Worm (Caenorhabditis elegans): Measurements from ENCODE around the gene pals-38.

Gene pals-38

ce11 chrV:12404544-12404943 lies 42.3 kb downstream of the pals-38 start, which contains the start of gene K01D12.9:
Gene K01D12.9, minus strand, starts transcription at chrV:12404644.
- TF ChIP-seq zim-3 (tag; optimal IDR thresholded peaks at IDR 0.05) = no peak
- no peak for TF ChIP-seq ceh-40 (GFP tag; IDR thresholded peaks at IDR 0.05)
- TF ChIP-seq somi-1 (GFP tag; optimal IDR thresholded peaks at IDR 0.05) = no peak
- TF ChIP-seq ztf-3 (GFP tag; optimal IDR thresholded peaks at IDR 0.05) = no peak
- no peak for TF ChIP-seq unc-130 (GFP tag; optimal IDR thresholded peaks at IDR 0.05)
- TF ChIP-seq gei-17 (GFP tag; optimal IDR thresholded peaks at IDR 0.05) = no peak
- no peak for TF ChIP-seq Y53F4B.3 (GFP tag; IDR thresholded peaks at IDR 0.05)
- no peak for TF ChIP-seq ztf-22 (GFP tag; optimal IDR thresholded peaks at IDR 0.05)
- no peak for TF ChIP-seq tbx-9 (tag; optimal IDR thresholded peaks at IDR 0.05; ENCODE audit: borderline replicate concordance)
- TF ChIP-seq F55B11.4 (tag; optimal IDR thresholded peaks at IDR 0.05; ENCODE audit: borderline replicate concordance, insufficient read depth) = no peak
- no peak for TF ChIP-seq F57A8.1 (GFP tag; optimal IDR thresholded peaks at IDR 0.05)
- TF ChIP-seq hlh-12 (tag; optimal IDR thresholded peaks at IDR 0.05) = no peak
- TF ChIP-seq ceh-27 (GFP tag; optimal IDR thresholded peaks at IDR 0.05) = no peak
- TF ChIP-seq tbp1 (GFP tag; optimal IDR thresholded peaks at IDR 0.05) = no peak
- no peak for TF ChIP-seq pha-4 (tag; optimal IDR thresholded peaks at IDR 0.05)

- TF ChIP-seq gei-17 (GFP tag; optimal IDR thresholded peaks at IDR 0.05) (no peak), C17E4.6 (GFP tag; IDR thresholded peaks at IDR 0.05) (no peak), F52B5.7 (tag; optimal IDR thresholded peaks at IDR 0.05) (no peak), mes-4 (tag; optimal IDR thresholded peaks at IDR 0.05) (no peak), ztf-26 (tag; optimal IDR thresholded peaks at IDR 0.05) (no peak), T26A5.8 (tag; optimal IDR thresholded peaks at IDR 0.05) (no peak), B0035.1 (tag; optimal IDR thresholded peaks at IDR 0.05) (no peak), F10E7.11 (tag; optimal IDR thresholded peaks at IDR 0.05) (no peak), hrde-1 (tag; optimal IDR thresholded peaks at IDR 0.05; ENCODE audit: borderline replicate concordance) (no peak), Y56A3A.18 (GFP tag; IDR thresholded peaks at IDR 0.05) (no peak), Y67H2A.10 (GFP tag; conservative IDR thresholded peaks at IDR 0.05) (no peak)
Observed at ce11 chrV:12402355-12402754, 44.4 kb downstream of the pals-38 start, which contains the start of gene K01D12.8. Gene K01D12.8, plus strand, starts transcription at chrV:12402655.

ce11 chrV:12401383-12401782 lies 45.4 kb downstream of the pals-38 start, which contains the start of gene K01D12.7:
Gene K01D12.7, minus strand, starts transcription at chrV:12401483.
- no peak for TF ChIP-seq tbp1 (GFP tag; optimal IDR thresholded peaks at IDR 0.05)
- TF ChIP-seq ceh-58 (GFP tag; IDR thresholded peaks at IDR 0.05) = no peak
- no peak for TF ChIP-seq zfh-2 (GFP tag; conservative IDR thresholded peaks at IDR 0.05)
- TF ChIP-seq attf-3 (GFP tag; conservative IDR thresholded peaks at IDR 0.05) = 0 out of 2 replicates have a peak, but pooled peaks have one; percentile 31
- TF ChIP-seq egl-44 (GFP tag; IDR thresholded peaks at IDR 0.05) = no peak
- TF ChIP-seq madf-6 (GFP tag; IDR thresholded peaks at IDR 0.05) = peak; percentile 80
- TF ChIP-seq atf-7 (tag; optimal IDR thresholded peaks at IDR 0.05) = no peak
- no peak for TF ChIP-seq lag-1 (GFP tag; IDR thresholded peaks at IDR 0.05)
- no peak for TF ChIP-seq ama-1 (optimal IDR thresholded peaks at IDR 0.05)
- no peak for TF ChIP-seq ama-1 (GFP tag; optimal IDR thresholded peaks at IDR 0.05)
- TF ChIP-seq cebp-2 (GFP tag; IDR thresholded peaks at IDR 0.05) = no peak
- no peak for TF ChIP-seq F55B11.4 (tag; optimal IDR thresholded peaks at IDR 0.05; ENCODE audit: borderline replicate concordance, insufficient read depth)
- no peak for TF ChIP-seq nhr-80 (tag; optimal IDR thresholded peaks at IDR 0.05)
- TF ChIP-seq efl-1 (GFP tag; optimal IDR thresholded peaks at IDR 0.05) = peak; percentile 22
- no peak for TF ChIP-seq D2030.7 (GFP tag; IDR thresholded peaks at IDR 0.05)
- TF ChIP-seq ccch-3 (GFP tag; optimal IDR thresholded peaks at IDR 0.05) = no peak
- TF ChIP-seq chd-7 (tag; optimal IDR thresholded peaks at IDR 0.05) = no peak
- 0 out of 2 replicates have a peak, but pooled peaks have one; percentile 7 for TF ChIP-seq madf-8 (GFP tag; conservative IDR thresholded peaks at IDR 0.05)
- no peak for TF ChIP-seq somi-1 (GFP tag; optimal IDR thresholded peaks at IDR 0.05)
- no peak for TF ChIP-seq xnd-1 (tag; optimal IDR thresholded peaks at IDR 0.05)
